Fruit fly (Drosophila melanogaster): ENCODE results near the gene COX7AL2.

COX7AL2 gene

dm6 chr2L:2228179-2228849 lies 30.6 kb upstream of the COX7AL2 start:
- TF ChIP-seq D1 (tag; optimal IDR thresholded peaks at IDR 0.05) = no peak
- 0 out of 3 replicates have a peak, but pooled peaks have one; percentile 33 for TF ChIP-seq fd96Ca (GFP tag; IDR thresholded peaks at IDR 0.05)
- no peak for TF ChIP-seq CG10348 (GFP tag; IDR thresholded peaks at IDR 0.05)
- no peak for TF ChIP-seq Snoo (tag; optimal IDR thresholded peaks at IDR 0.05)
- peak; percentile 42 for TF ChIP-seq Ets98B (GFP tag; IDR thresholded peaks at IDR 0.05)
- TF ChIP-seq CG8159 (tag; optimal IDR thresholded peaks at IDR 0.05) = no peak

- TF ChIP-seq gl (tag; optimal IDR thresholded peaks at IDR 0.05) (no peak), CG14655 (GFP tag; optimal IDR thresholded peaks at IDR 0.05) (peak; percentile 76), CG13204 (GFP tag; optimal IDR thresholded peaks at IDR 0.05) (no peak), CG4496 (GFP tag; IDR thresholded peaks at IDR 0.05) (peak; percentile 87), rn (GFP tag; IDR thresholded peaks at IDR 0.05) (no peak), Pif1B (GFP tag; optimal IDR thresholded peaks at IDR 0.05) (peak; percentile 76), CG17806 (tag; optimal IDR thresholded peaks at IDR 0.05) (peak; percentile 72), Snoo (tag; optimal IDR thresholded peaks at IDR 0.05) (peak; percentile 74), Pif1A (GFP tag; optimal IDR thresholded peaks at IDR 0.05) (peak; percentile 85), D1 (tag; optimal IDR thresholded peaks at IDR 0.05) (no peak), CG9948 (tag; optimal IDR thresholded peaks at IDR 0.05) (peak; percentile 59), CG12605 (GFP tag; IDR thresholded peaks at IDR 0.05) (peak; percentile 84), CG10348 (GFP tag; IDR thresholded peaks at IDR 0.05) (peak; percentile 54; the same call in 1 of the 2 replicates), EcR (GFP tag; optimal IDR thresholded peaks at IDR 0.05) (no peak), Ets98B (GFP tag; IDR thresholded peaks at IDR 0.05) (peak; percentile 83), CG32121 (GFP tag; IDR thresholded peaks at IDR 0.05) (peak; percentile 82), CG34367 (tag; optimal IDR thresholded peaks at IDR 0.05) (peak; percentile 60), CG8159 (tag; optimal IDR thresholded peaks at IDR 0.05) (peak; percentile 62), CG15710 (tag; optimal IDR thresholded peaks at IDR 0.05) (peak; percentile 68), fd96Ca (GFP tag; IDR thresholded peaks at IDR 0.05) (peak; percentile 86), CG8301 (tag; optimal IDR thresholded peaks at IDR 0.05) (peak; percentile 69)
Measured at dm6 chr2L:2227316-2227715, 29.6 kb upstream of the COX7AL2 start.

DNA sequence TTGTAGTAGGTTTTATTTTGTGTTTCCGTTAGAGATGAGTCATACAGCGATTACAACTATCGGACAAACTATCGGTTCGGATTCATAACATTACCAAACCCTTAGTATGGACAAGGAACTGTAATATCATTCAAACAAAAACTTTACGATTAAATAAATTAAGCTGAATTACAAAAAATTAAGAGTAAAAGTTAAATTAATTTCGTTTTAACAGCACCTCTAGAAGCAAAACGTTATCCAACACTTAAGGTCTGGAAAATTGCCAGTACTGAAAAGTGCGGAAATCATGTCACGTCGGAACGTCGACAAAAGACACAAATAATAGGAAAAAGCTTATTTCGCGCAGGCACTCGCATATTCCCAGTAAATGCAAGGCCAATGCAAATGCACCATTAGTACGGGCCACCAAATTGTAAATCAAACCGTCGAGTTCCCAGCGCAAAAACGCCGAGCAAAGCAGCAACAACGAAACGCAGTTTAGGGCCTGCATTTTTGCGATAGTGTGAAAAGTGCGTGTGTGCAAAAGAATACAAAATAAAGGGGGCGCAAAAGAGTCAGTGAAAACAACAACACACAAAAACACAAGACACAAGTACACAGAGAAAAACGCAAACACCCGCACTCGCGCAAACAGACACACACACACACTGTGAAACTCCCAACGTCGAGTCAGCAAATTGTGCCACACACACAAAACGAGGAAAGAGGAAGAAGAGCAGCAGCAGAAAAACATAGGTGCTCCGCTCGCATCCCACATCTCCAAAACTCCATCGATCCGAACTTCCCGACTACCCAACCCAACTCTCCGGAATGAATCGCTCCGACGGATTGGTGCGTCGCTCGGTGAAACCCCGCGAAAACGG lies 28.8 kb upstream of the COX7AL2 start, which contains the start of the genes CG15387 and sau:
CG15387 (minus strand) TSS at position 36 of the 863 bp plus-strand sequence.
sau (plus strand) TSS at position 84 of the 863 bp plus-strand sequence.
- TF ChIP-seq Pif1A (GFP tag; optimal IDR thresholded peaks at IDR 0.05) (peak; percentile 77), CG9948 (tag; optimal IDR thresholded peaks at IDR 0.05) (peak; percentile 56), CG32121 (GFP tag; IDR thresholded peaks at IDR 0.05) (peak; percentile 85), EcR (GFP tag; optimal IDR thresholded peaks at IDR 0.05) (no peak), CG15710 (tag; optimal IDR thresholded peaks at IDR 0.05) (peak; percentile 84), Pif1B (GFP tag; optimal IDR thresholded peaks at IDR 0.05) (peak; percentile 65), D1 (tag; optimal IDR thresholded peaks at IDR 0.05) (no peak), Ets98B (GFP tag; IDR thresholded peaks at IDR 0.05) (peak; percentile 68), CG4496 (GFP tag; IDR thresholded peaks at IDR 0.05) (peak; percentile 85), CG12605 (GFP tag; IDR thresholded peaks at IDR 0.05) (no peak), CG8301 (tag; optimal IDR thresholded peaks at IDR 0.05) (peak; percentile 69), fd96Ca (GFP tag; IDR thresholded peaks at IDR 0.05) (peak; percentile 75), CG17806 (tag; optimal IDR thresholded peaks at IDR 0.05) (peak; percentile 62), gl (tag; optimal IDR thresholded peaks at IDR 0.05) (peak; percentile 17), CG14655 (GFP tag; optimal IDR thresholded peaks at IDR 0.05) (peak; percentile 76), CG13204 (GFP tag; optimal IDR thresholded peaks at IDR 0.05) (no peak), CG10348 (GFP tag; IDR thresholded peaks at IDR 0.05) (no peak), CG8159 (tag; optimal IDR thresholded peaks at IDR 0.05) (peak; percentile 77), rn (GFP tag; IDR thresholded peaks at IDR 0.05) (peak; percentile 58; the same call in 1 of the 2 replicates), CG34367 (tag; optimal IDR thresholded peaks at IDR 0.05) (peak; percentile 72), Snoo (tag; optimal IDR thresholded peaks at IDR 0.05) (peak; percentile 76)

dm6 chr2L:2222377-2222776 lies 24.7 kb upstream of the COX7AL2 start:
- TF ChIP-seq CG4496 (GFP tag; IDR thresholded peaks at IDR 0.05) (0 out of 3 replicates have a peak, but pooled peaks have one; percentile 21), CG17806 (tag; optimal IDR thresholded peaks at IDR 0.05) (no peak), CG32121 (GFP tag; IDR thresholded peaks at IDR 0.05) (no peak), Pif1A (GFP tag; optimal IDR thresholded peaks at IDR 0.05) (peak; percentile 11), CG12605 (GFP tag; IDR thresholded peaks at IDR 0.05) (no peak), CG8301 (tag; optimal IDR thresholded peaks at IDR 0.05) (peak; percentile 9), CG14655 (GFP tag; optimal IDR thresholded peaks at IDR 0.05) (peak; percentile 31), Snoo (tag; optimal IDR thresholded peaks at IDR 0.05) (no peak)

DNA sequence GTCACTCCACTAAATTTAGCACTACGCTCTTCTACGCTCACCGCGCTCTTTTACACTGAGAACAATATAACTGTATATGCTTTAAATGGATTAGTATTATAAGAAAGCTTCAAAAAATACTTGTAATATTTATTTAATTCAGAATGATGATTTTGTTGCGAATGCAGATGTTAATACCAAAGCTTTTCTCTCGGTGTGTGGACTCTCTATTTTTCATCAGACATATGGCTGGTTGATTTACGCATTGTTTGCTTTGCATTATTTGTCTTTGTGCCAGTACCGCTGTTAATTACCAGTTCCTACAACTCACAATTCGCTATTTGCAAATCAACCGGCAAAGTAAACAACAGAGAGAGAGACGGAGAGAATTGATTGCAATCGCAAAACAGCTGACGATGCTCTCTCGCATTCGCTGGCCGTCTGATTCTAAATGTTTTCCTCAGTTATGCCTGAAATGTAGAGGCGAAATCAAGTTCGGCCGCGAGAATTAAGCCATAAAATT lies 24.0 kb upstream of the COX7AL2 start:
- peak; percentile 99 for TF ChIP-seq rn (GFP tag; IDR thresholded peaks at IDR 0.05)
- TF ChIP-seq CG9948 (tag; optimal IDR thresholded peaks at IDR 0.05) = peak; percentile 98
- TF ChIP-seq Pif1B (GFP tag; optimal IDR thresholded peaks at IDR 0.05) = peak; percentile 99
- peak; percentile 98 for TF ChIP-seq CG10348 (GFP tag; IDR thresholded peaks at IDR 0.05)
- peak; percentile 100 for TF ChIP-seq CG4496 (GFP tag; IDR thresholded peaks at IDR 0.05)
- TF ChIP-seq CG32121 (GFP tag; IDR thresholded peaks at IDR 0.05) = peak; percentile 99
- TF ChIP-seq CG8159 (tag; optimal IDR thresholded peaks at IDR 0.05) = peak; percentile 98
- TF ChIP-seq fd96Ca (GFP tag; IDR thresholded peaks at IDR 0.05) = peak; percentile 99
- TF ChIP-seq D1 (tag; optimal IDR thresholded peaks at IDR 0.05) = no peak
- TF ChIP-seq CG8301 (tag; optimal IDR thresholded peaks at IDR 0.05) = peak; percentile 99
- TF ChIP-seq CG12605 (GFP tag; IDR thresholded peaks at IDR 0.05) = peak; percentile 100
- TF ChIP-seq Pif1A (GFP tag; optimal IDR thresholded peaks at IDR 0.05) = peak; percentile 99
- TF ChIP-seq Snoo (tag; optimal IDR thresholded peaks at IDR 0.05) = peak; percentile 97
- peak; percentile 99 for TF ChIP-seq CG34367 (tag; optimal IDR thresholded peaks at IDR 0.05)
- peak; percentile 99 for TF ChIP-seq CG15710 (tag; optimal IDR thresholded peaks at IDR 0.05)
- TF ChIP-seq CG17806 (tag; optimal IDR thresholded peaks at IDR 0.05) = peak; percentile 98
- TF ChIP-seq CG14655 (GFP tag; optimal IDR thresholded peaks at IDR 0.05) = peak; percentile 99
- TF ChIP-seq Ets98B (GFP tag; IDR thresholded peaks at IDR 0.05) = peak; percentile 99
- TF ChIP-seq EcR (GFP tag; optimal IDR thresholded peaks at IDR 0.05) = peak; percentile 80
- peak; percentile 96 for TF ChIP-seq CG13204 (GFP tag; optimal IDR thresholded peaks at IDR 0.05)
- peak; percentile 98 for TF ChIP-seq gl (tag; optimal IDR thresholded peaks at IDR 0.05)

All from whole organism, pupa.